Fruit fly (Drosophila melanogaster) whole organism, adult: Measurements from ENCODE around the gene RtGEF.

Source experiments
- CG11617 ChIP-seq: fragments of 200-800 bp; sonication (Bioruptor generic); optimal IDR thresholded peaks from 2 replicates; lab custom pipeline; 2017; ENCODE audit warnings: mild to moderate bottlenecking, missing biosample characterization, missing genetic modification reagents, missing genetic modification characterization
- CG12768 ChIP-seq: fragments of 200-800 bp; sonication (Bioruptor generic); optimal IDR thresholded peaks from 2 replicates; lab custom pipeline; 2017; ENCODE audit warnings: missing biosample characterization, missing genetic modification characterization, mild to moderate bottlenecking, moderate library complexity, missing genetic modification reagents
- CG14711 ChIP-seq: fragments of 200-800 bp; sonication (Bioruptor generic); optimal IDR thresholded peaks from 2 replicates; lab custom pipeline; 2018; ENCODE audit warnings: missing biosample characterization, mild to moderate bottlenecking, missing genetic modification characterization, moderate library complexity
- CG1620 ChIP-seq: fragments of 200-800 bp; sonication (Bioruptor generic); optimal IDR thresholded peaks from 2 replicates; lab custom pipeline; 2016; ENCODE audit warnings: missing biosample characterization, missing genetic modification characterization
- CG33017 ChIP-seq: fragments of 200-800 bp; sonication (Bioruptor generic); optimal IDR thresholded peaks from 2 replicates; lab custom pipeline; 2018; ENCODE audit warnings: missing biosample characterization, mild to moderate bottlenecking, missing genetic modification characterization, moderate library complexity
- CG5204 ChIP-seq: fragments of 200-800 bp; sonication (Bioruptor generic); optimal IDR thresholded peaks from 2 replicates; lab custom pipeline; 2016; ENCODE audit warnings: missing biosample characterization, missing genetic modification characterization
- CG7045 ChIP-seq: fragments of 200-800 bp; sonication (Bioruptor generic); optimal IDR thresholded peaks from 2 replicates; lab custom pipeline; 2017; ENCODE audit warnings: missing biosample characterization, mild to moderate bottlenecking, missing genetic modification characterization
- CG7101 ChIP-seq: fragments of 200-800 bp; sonication (Bioruptor generic); optimal IDR thresholded peaks from 2 replicates; lab custom pipeline; 2018; ENCODE audit warnings: missing biosample characterization, mild to moderate bottlenecking, missing genetic modification characterization, moderate library complexity
- Clk ChIP-seq: fragments of 200-800 bp; sonication (Bioruptor generic); optimal IDR thresholded peaks from 2 replicates; lab custom pipeline; 2017; ENCODE audit warnings: missing biosample characterization, missing genetic modification characterization
- Crg-1 ChIP-seq: fragments of 200-800 bp; sonication (Bioruptor generic); optimal IDR thresholded peaks from 2 replicates; lab custom pipeline; 2016; ENCODE audit warnings: missing biosample characterization, missing genetic modification characterization
- Hr96 ChIP-seq: fragments of 200-800 bp; sonication (Bioruptor generic); optimal IDR thresholded peaks from 2 replicates; lab custom pipeline; 2016; ENCODE audit warnings: missing biosample characterization, missing genetic modification characterization
- Mnt ChIP-seq: fragments of 200-800 bp; sonication (Bioruptor generic); optimal IDR thresholded peaks from 2 replicates; lab custom pipeline; 2016; ENCODE audit warnings: missing biosample characterization, mild to moderate bottlenecking, missing genetic modification characterization
- bab1 ChIP-seq: fragments of 200-800 bp; sonication (Bioruptor generic); optimal IDR thresholded peaks from 3 replicates; lab custom pipeline; 2019; ENCODE audit warnings: missing biosample characterization, mild to moderate bottlenecking, missing genetic modification characterization, moderate library complexity
- cic ChIP-seq: fragments of 200-800 bp; sonication (Bioruptor generic); optimal IDR thresholded peaks from 2 replicates; lab custom pipeline; 2017; ENCODE audit warnings: missing biosample characterization, mild to moderate bottlenecking, missing genetic modification characterization, moderate library complexity
- cnc ChIP-seq, 2 experiments: fragments of >200 bp; optimal IDR thresholded peaks; 2 replicates each; lab custom pipeline; 2017
- kay ChIP-seq: fragments of 200-800 bp; sonication (Bioruptor generic); peaks from one replicate; lab custom pipeline; 2016; ENCODE audit warnings: missing biosample characterization, missing genetic modification characterization, borderline replicate concordance
- ovo ChIP-seq: fragments of 200-800 bp; sonication (Bioruptor generic); optimal IDR thresholded peaks from 2 replicates; lab custom pipeline; 2016; ENCODE audit warnings: missing biosample characterization, missing genetic modification characterization
- pad ChIP-seq: fragments of 200-800 bp; sonication (Bioruptor generic); optimal IDR thresholded peaks from 3 replicates; lab custom pipeline; 2017; ENCODE audit warnings: missing biosample characterization, missing genetic modification characterization, mild to moderate bottlenecking, moderate library complexity, missing genetic modification reagents
- tj ChIP-seq: fragments of 200-800 bp; sonication (Bioruptor generic); optimal IDR thresholded peaks from 3 replicates; lab custom pipeline; 2017; ENCODE audit warnings: missing biosample characterization, mild to moderate bottlenecking, missing genetic modification characterization, moderate library complexity
- toe ChIP-seq: fragments of 200-800 bp; sonication (Bioruptor generic); optimal IDR thresholded peaks from 2 replicates; lab custom pipeline; 2016; ENCODE audit warnings: missing biosample characterization, missing genetic modification characterization

Gene RtGEF

dm6 chr2L:20349671-20350539, at the start of gene RtGEF, which contains the start of gene La:
Gene RtGEF, plus strand, starts transcription at chr2L:20350434.
Gene La, minus strand, starts transcription at chr2L:20350012.
- TF ChIP-seq ovo (GFP tag; lab: Kevin White, UChicago) (peak; percentile 16), CG5204 (GFP tag; lab: Kevin White, UChicago) (peak; percentile 75), Clk (GFP tag; lab: Kevin White, UChicago) (peak; percentile 35), cic (peak; percentile 23), tj (peak; percentile 38), CG33017 (tag; lab: Kevin White, UChicago) (no peak), toe (GFP tag; lab: Kevin White, UChicago) (peak; percentile 80), Mnt (peak; percentile 96), Crg-1 (GFP tag; lab: Kevin White, UChicago) (peak; percentile 57), bab1 (GFP tag; lab: Kevin White, UChicago) (peak; percentile 32), CG12768 (peak; percentile 56), CG14711 (tag; lab: Kevin White, UChicago) (peak; percentile 52), cnc (optimal IDR thresholded peaks at IDR 0.05; lab: Kevin White, UChicago) (no peak), Hr96 (peak; percentile 70), kay (GFP tag; lab: Kevin White, UChicago) (peak; percentile 96), CG7045 (GFP tag; lab: Kevin White, UChicago) (peak; percentile 43), CG11617 (peak; percentile 70), CG1620 (peak; percentile 76), CG7101 (peak; percentile 60), pad (GFP tag; lab: Kevin White, UChicago) (peak; percentile 51)

dm6 chr2L:20310751-20311387, 39.4 kb upstream of the RtGEF start, which contains the start of gene spir:
Gene spir, plus strand, starts transcription at chr2L:20311219.
- TF ChIP-seq cic (peak; percentile 16), bab1 (GFP tag; lab: Kevin White, UChicago) (peak; percentile 1), Mnt (peak; percentile 41), kay (GFP tag; lab: Kevin White, UChicago) (peak; percentile 42), Hr96 (no peak), Crg-1 (GFP tag; lab: Kevin White, UChicago) (no peak), CG11617 (peak; percentile 25), CG7101 (peak; percentile 41), CG14711 (tag; lab: Kevin White, UChicago) (peak; percentile 34), CG7045 (GFP tag; lab: Kevin White, UChicago) (peak; percentile 8), pad (GFP tag; lab: Kevin White, UChicago) (peak; percentile 11), CG5204 (GFP tag; lab: Kevin White, UChicago) (no peak), CG33017 (tag; lab: Kevin White, UChicago) (peak; percentile 6)

- TF ChIP-seq cic, result no peak
- TF ChIP-seq Clk (GFP tag; lab: Kevin White, UChicago), result no peak
- TF ChIP-seq cnc (optimal IDR thresholded peaks at IDR 0.05; lab: Kevin White, UChicago), result no peak
- TF ChIP-seq CG7045 (GFP tag; lab: Kevin White, UChicago), result no peak
- no peak for TF ChIP-seq CG7101
- TF ChIP-seq ovo (GFP tag; lab: Kevin White, UChicago), result no peak
- no peak for TF ChIP-seq CG5204 (GFP tag; lab: Kevin White, UChicago)
- TF ChIP-seq toe (GFP tag; lab: Kevin White, UChicago), result no peak
- TF ChIP-seq Hr96, result no peak
These were observed 37.1 kb upstream of the RtGEF start for dm6 chr2L:20313117-20313645.

- TF ChIP-seq CG7045 (GFP tag; lab: Kevin White, UChicago), result no peak
- no peak for TF ChIP-seq Clk (GFP tag; lab: Kevin White, UChicago)
- no peak for TF ChIP-seq toe (GFP tag; lab: Kevin White, UChicago)
- TF ChIP-seq CG14711 (tag; lab: Kevin White, UChicago), result no peak
- no peak for TF ChIP-seq CG11617
- TF ChIP-seq CG33017 (tag; lab: Kevin White, UChicago), result no peak
- no peak for TF ChIP-seq kay (GFP tag; lab: Kevin White, UChicago)
These were observed 35.5 kb upstream of the RtGEF start for dm6 chr2L:20314693-20315268.

dm6 chr2L:20321207-20321773, 28.9 kb upstream of the RtGEF start:
- TF ChIP-seq tj (peak; percentile 97), Clk (GFP tag; lab: Kevin White, UChicago) (no peak)
